Fruit fly (Drosophila melanogaster) whole organism, wandering third instar larva: ENCODE results near the gene Cpr65Av.

Experiments
- N ChIP-seq: fragments of >200 bp; optimal IDR thresholded peaks from 2 replicates; lab custom pipeline; 2018; ENCODE audit warnings: missing biosample characterization, missing external identifiers, missing genetic modification characterization
- dl ChIP-seq, 2 experiments: fragments of 175-275, 200-275 bp in 1 of 2; fragments of 200-275 bp in 1 of 2; sonication (Bioruptor generic); optimal IDR thresholded peaks; lab custom pipeline; 2018; ENCODE audit warnings: mild to moderate bottlenecking in 2 of 2, missing biosample characterization in 2 of 2, missing genetic modification characterization in 2 of 2, moderate library complexity in 2 of 2; ENCODE audit not compliant: partially characterized antibody in 2 of 2, insufficient read depth in 1 of 2
- pan ChIP-seq: fragments of >200 bp; optimal IDR thresholded peaks from 2 replicates; lab custom pipeline; 2017
- psq ChIP-seq: fragments of 200-800 bp; sonication (Bioruptor generic); optimal IDR thresholded peaks from 3 replicates; lab custom pipeline; 2017; ENCODE audit warnings: missing biosample characterization, mild to moderate bottlenecking, missing genetic modification characterization, moderate library complexity

DNA sequence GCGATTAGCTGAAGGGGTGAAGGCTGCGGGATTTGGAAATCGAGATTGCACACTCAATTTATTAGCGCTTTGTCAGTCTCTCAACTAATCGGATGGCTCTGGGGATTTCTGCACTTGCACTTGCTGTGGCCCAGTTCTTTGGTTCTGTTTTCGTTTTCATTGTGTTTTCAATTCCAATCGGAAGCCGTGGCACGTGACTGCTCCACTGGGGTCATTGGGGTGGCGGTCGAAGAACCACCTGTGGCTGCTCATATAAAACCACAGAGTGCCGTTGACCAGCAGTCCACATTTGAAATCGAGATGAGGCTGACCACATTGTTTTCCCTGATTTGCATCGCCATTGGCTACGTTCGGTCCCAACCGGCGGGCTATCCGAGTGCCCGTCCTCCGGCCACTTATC lies 20.7 kb upstream of the Cpr65Av start, which contains the start of gene Cpr65Az:
- no peak for TF ChIP-seq pan (lab: Kevin White, UChicago)
- TF ChIP-seq N (GFP tag; lab: Kevin White, UChicago): no peak
- TF ChIP-seq dl (GFP tag; optimal IDR thresholded peaks at IDR 0.05; lab: Kevin White, UChicago; ENCODE audit: insufficient read depth in 1 of 2, partially characterized antibody in 2 of 2): no peak
- no peak for TF ChIP-seq psq
